Worm (Caenorhabditis elegans) whole organism, late embryonic: ENCODE data around the gene pks-1.

ENCODE experiments used
- C38D4.7 ChIP-seq: fragments of 200-800 bp; sonication (Bioruptor generic); optimal IDR thresholded peaks from 2 replicates; lab custom pipeline; 2018; ENCODE audit warnings: mild to moderate bottlenecking, missing genetic modification characterization, moderate library complexity, missing compliant biosample characterization
- F13H6.1 ChIP-seq: sonication (generic microtip); optimal IDR thresholded peaks from 2 replicates; lab custom pipeline; 2016; ENCODE audit warnings: missing genetic modification characterization, missing compliant biosample characterization
- K09A11.1 ChIP-seq: sonication (generic microtip); optimal IDR thresholded peaks from 2 replicates; lab custom pipeline; 2017; ENCODE audit warnings: antibody characterized with exemption, mild to moderate bottlenecking, missing genetic modification characterization, missing compliant biosample characterization; ENCODE audit not compliant: insufficient read depth
- T23F11.4 ChIP-seq: fragments of 200-800 bp; sonication (Bioruptor generic); optimal IDR thresholded peaks from 2 replicates; lab custom pipeline; 2018; ENCODE audit warnings: mild to moderate bottlenecking, missing genetic modification characterization, missing compliant biosample characterization
- ama-1 ChIP-seq: fragments of 150-350 bp; optimal IDR thresholded peaks from 2 replicates; lab custom pipeline; 2014
- ceh-14 ChIP-seq: sonication (generic microtip); optimal IDR thresholded peaks from 2 replicates; lab custom pipeline; 2016; ENCODE audit warnings: missing genotype, missing genetic modification characterization, missing compliant biosample characterization
- ceh-18 ChIP-seq: sonication (generic microtip); optimal IDR thresholded peaks from 2 replicates; lab custom pipeline; 2016; ENCODE audit warnings: missing genetic modification characterization, missing compliant biosample characterization
- ceh-22 ChIP-seq: sonication (generic microtip); optimal IDR thresholded peaks from 2 replicates; lab custom pipeline; 2017; ENCODE audit warnings: missing biosample characterization, missing genetic modification characterization
- ceh-24 ChIP-seq: sonication (generic microtip); optimal IDR thresholded peaks from 2 replicates; lab custom pipeline; 2016; ENCODE audit warnings: mild to moderate bottlenecking, missing genetic modification characterization, missing compliant biosample characterization
- ceh-34 ChIP-seq: sonication (generic microtip); optimal IDR thresholded peaks from 2 replicates; lab custom pipeline; 2016; ENCODE audit warnings: mild to moderate bottlenecking, missing genetic modification characterization, missing compliant biosample characterization
- ceh-48 ChIP-seq: sonication (generic microtip); optimal IDR thresholded peaks from 2 replicates; lab custom pipeline; 2016; ENCODE audit warnings: missing genetic modification characterization, inconsistent platforms, missing compliant biosample characterization
- ceh-6 ChIP-seq: fragments of 200-800 bp; sonication (Bioruptor generic); optimal IDR thresholded peaks from 2 replicates; lab custom pipeline; 2018; ENCODE audit warnings: mild to moderate bottlenecking, missing genetic modification characterization, missing compliant biosample characterization
- che-1 ChIP-seq: sonication (generic microtip); optimal IDR thresholded peaks from 2 replicates; lab custom pipeline; 2016; ENCODE audit warnings: mild to moderate bottlenecking, missing genetic modification characterization, missing compliant biosample characterization
- dmd-4 ChIP-seq: sonication (generic microtip); optimal IDR thresholded peaks from 2 replicates; lab custom pipeline; 2016; ENCODE audit warnings: borderline replicate concordance, missing genetic modification characterization, missing compliant biosample characterization
- dve-1 ChIP-seq: sonication (generic microtip); optimal IDR thresholded peaks from 2 replicates; lab custom pipeline; 2017; ENCODE audit warnings: antibody characterized with exemption, mild to moderate bottlenecking, missing genetic modification characterization, missing compliant biosample characterization
- elt-2 ChIP-seq: sonication (generic microtip); optimal IDR thresholded peaks from 2 replicates; lab custom pipeline; 2016; ENCODE audit warnings: missing genetic modification reagents, missing genetic modification characterization, missing compliant biosample characterization
- eyg-1 ChIP-seq: sonication (generic microtip); optimal IDR thresholded peaks from 2 replicates; lab custom pipeline; 2016; ENCODE audit warnings: missing genotype, missing genetic modification characterization, missing compliant biosample characterization
- fax-1 ChIP-seq: sonication (generic microtip); optimal IDR thresholded peaks from 2 replicates; lab custom pipeline; 2016; ENCODE audit warnings: missing genotype, missing genetic modification characterization, missing compliant biosample characterization
- fkh-6 ChIP-seq: sonication (generic microtip); optimal IDR thresholded peaks from 2 replicates; lab custom pipeline; 2016; ENCODE audit warnings: missing genetic modification characterization, missing compliant biosample characterization
- hlh-15 ChIP-seq: sonication (generic microtip); optimal IDR thresholded peaks from 2 replicates; lab custom pipeline; 2016; ENCODE audit warnings: missing genetic modification characterization, missing compliant biosample characterization
- hlh-30 ChIP-seq: sonication (generic microtip); optimal IDR thresholded peaks from 2 replicates; lab custom pipeline; 2017; ENCODE audit warnings: antibody characterized with exemption, missing genetic modification characterization, missing compliant biosample characterization; ENCODE audit not compliant: insufficient read depth
- hlh-6 ChIP-seq: sonication (generic microtip); optimal IDR thresholded peaks from 2 replicates; lab custom pipeline; 2016; ENCODE audit warnings: missing genotype, missing genetic modification characterization, missing compliant biosample characterization
- hlh-8 ChIP-seq: sonication (generic microtip); optimal IDR thresholded peaks from 2 replicates; lab custom pipeline; 2016; ENCODE audit warnings: missing genotype, missing genetic modification characterization, missing compliant biosample characterization
- mec-3 ChIP-seq: sonication (generic microtip); optimal IDR thresholded peaks from 2 replicates; lab custom pipeline; 2016; ENCODE audit warnings: borderline replicate concordance, missing genetic modification characterization, missing compliant biosample characterization
- odd-2 ChIP-seq: sonication (generic microtip); optimal IDR thresholded peaks from 2 replicates; lab custom pipeline; 2017; ENCODE audit warnings: antibody characterized with exemption, mild to moderate bottlenecking, missing genetic modification characterization, missing compliant biosample characterization
- pag-3 ChIP-seq: sonication (generic microtip); optimal IDR thresholded peaks from 2 replicates; lab custom pipeline; 2016; ENCODE audit warnings: missing compliant biosample characterization, missing genetic modification characterization, borderline replicate concordance
- pros-1 ChIP-seq: fragments of 150-350 bp; optimal IDR thresholded peaks from 2 replicates; lab custom pipeline; 2014; ENCODE audit warnings: missing biosample characterization, missing genetic modification reagents, missing genetic modification characterization
- sdc-2 ChIP-seq: sonication (generic microtip); optimal IDR thresholded peaks from 2 replicates; lab custom pipeline; 2016; ENCODE audit warnings: missing genotype, missing genetic modification characterization, missing compliant biosample characterization
- sox-4 ChIP-seq: sonication (generic microtip); optimal IDR thresholded peaks from 2 replicates; lab custom pipeline; 2017; ENCODE audit warnings: mild to moderate bottlenecking, missing genetic modification characterization, inconsistent platforms, missing compliant biosample characterization
- tbx-2 ChIP-seq: sonication (generic microtip); optimal IDR thresholded peaks from 2 replicates; lab custom pipeline; 2016; ENCODE audit warnings: missing genetic modification characterization, missing compliant biosample characterization
- tbx-7 ChIP-seq: sonication (generic microtip); optimal IDR thresholded peaks from 2 replicates; lab custom pipeline; 2016; ENCODE audit warnings: missing genotype, missing genetic modification characterization, missing compliant biosample characterization
- ttx-3 ChIP-seq: sonication (generic microtip); optimal IDR thresholded peaks from 2 replicates; lab custom pipeline; 2016; ENCODE audit warnings: missing genetic modification reagents, missing genetic modification characterization, missing compliant biosample characterization
- unc-3 ChIP-seq, 2 experiments: fragments of 200-800 bp in 1 of 2; sonication (Bioruptor generic) in 1 of 2; sonication (generic microtip) in 1 of 2; conservative IDR thresholded peaks in 1 of 2; optimal IDR thresholded peaks in 1 of 2; 2 replicates each; pipeline versions ENCODE4 v1.3.6 to Lab custom; 2016 to 2022; ENCODE audit warnings: missing compliant biosample characterization in 2 of 2, missing genetic modification characterization in 2 of 2, missing genetic modification reagents in 1 of 2
- unc-42 ChIP-seq: sonication (generic microtip); optimal IDR thresholded peaks from 2 replicates; lab custom pipeline; 2016; ENCODE audit warnings: missing genotype, missing genetic modification characterization, missing compliant biosample characterization
- zip-5 ChIP-seq: sonication (generic microtip); optimal IDR thresholded peaks from 2 replicates; lab custom pipeline; 2016; ENCODE audit warnings: missing genetic modification characterization, missing compliant biosample characterization
- ztf-16 ChIP-seq: sonication (generic microtip); optimal IDR thresholded peaks from 2 replicates; lab custom pipeline; 2017; ENCODE audit warnings: missing genetic modification characterization, missing compliant biosample characterization

Gene pks-1

DNA sequence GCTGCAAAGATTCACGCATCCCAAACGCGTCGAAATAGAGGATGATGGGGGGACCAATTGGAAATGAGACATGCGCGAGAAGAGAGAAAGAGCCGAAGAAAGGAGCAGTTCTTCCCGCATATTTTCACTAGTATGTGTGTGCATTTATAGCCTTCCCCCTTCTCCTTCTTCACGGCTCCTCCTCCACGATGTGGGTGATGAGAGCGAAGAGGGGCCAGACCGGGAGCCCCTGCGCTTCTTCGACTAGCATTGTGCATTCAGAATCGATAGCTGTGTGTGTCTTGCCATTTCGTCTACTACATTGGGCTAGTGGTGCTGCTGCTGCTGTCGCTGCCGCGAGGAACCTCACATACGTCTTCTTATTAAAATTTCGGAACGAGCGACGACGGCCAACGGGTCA, 45.4 kb upstream of the pks-1 start, which contains the start of gene jkk-1 (continued):
- TF ChIP-seq C38D4.7 (GFP tag; lab: Kevin White, UChicago) (no peak), fkh-6 (tag; lab: Kevin White, UChicago) (no peak), tbx-2 (tag; lab: Kevin White, UChicago) (peak; percentile 30), dve-1 (tag; lab: Kevin White, UChicago) (no peak), pag-3 (tag; lab: Kevin White, UChicago) (no peak), dmd-4 (no peak), ceh-18 (tag; lab: Kevin White, UChicago) (no peak), unc-42 (peak; percentile 71), pros-1 (no peak), ztf-16 (tag; lab: Kevin White, UChicago) (no peak), hlh-8 (tag; lab: Kevin White, UChicago) (no peak), sdc-2 (tag; lab: Kevin White, UChicago) (peak; percentile 68), ttx-3 (tag; lab: Kevin White, UChicago) (no peak), ceh-48 (peak; percentile 82), tbx-7 (no peak), K09A11.1 (tag; lab: Kevin White, UChicago) (no peak), hlh-15 (tag; lab: Kevin White, UChicago) (no peak), F13H6.1 (tag; lab: Kevin White, UChicago) (no peak), fax-1 (tag; lab: Kevin White, UChicago) (no peak)

- TF ChIP-seq mec-3 (tag; lab: Kevin White, UChicago) (no peak), elt-2 (tag; lab: Kevin White, UChicago) (no peak), ama-1 (lab: Kevin White, UChicago) (no peak), hlh-30 (tag; lab: Kevin White, UChicago) (no peak), ceh-22 (tag; lab: Kevin White, UChicago) (no peak), eyg-1 (tag; lab: Kevin White, UChicago) (no peak), ceh-34 (no peak), ceh-14 (tag; lab: Kevin White, UChicago) (no peak), zip-5 (tag; lab: Kevin White, UChicago) (no peak), odd-2 (tag; lab: Kevin White, UChicago) (no peak), ceh-6 (GFP tag; lab: Kevin White, UChicago) (no peak), che-1 (tag; lab: Kevin White, UChicago) (no peak)
Measured at ce11 chrX:5370605-5371004, 43.0 kb upstream of the pks-1 start.

ce11 chrX:5372638-5373037, 41.0 kb upstream of the pks-1 start, which contains the start of gene F35C8.8:
F35C8.8 (minus strand) TSS chrX:5372639.
- no peak for TF ChIP-seq hlh-6 (tag; lab: Kevin White, UChicago)
- no peak for TF ChIP-seq ttx-3 (tag; lab: Kevin White, UChicago)
- TF ChIP-seq K09A11.1 (tag; lab: Kevin White, UChicago), result no peak
- TF ChIP-seq unc-3 (GFP tag; conservative IDR thresholded peaks at IDR 0.05; lab: Robert Waterston, UW), result no peak
- no peak for TF ChIP-seq unc-3 (tag; optimal IDR thresholded peaks at IDR 0.05; lab: Kevin White, UChicago)
- no peak for TF ChIP-seq elt-2 (tag; lab: Kevin White, UChicago)
- TF ChIP-seq, all 69 proteins: peak for 0

- no peak for TF ChIP-seq zip-5 (tag; lab: Kevin White, UChicago)
- no peak for TF ChIP-seq T23F11.4 (GFP tag; lab: Kevin White, UChicago)
- TF ChIP-seq ceh-24, result no peak
- TF ChIP-seq ceh-6 (GFP tag; lab: Kevin White, UChicago), result no peak
- no peak for TF ChIP-seq pag-3 (tag; lab: Kevin White, UChicago)
- TF ChIP-seq K09A11.1 (tag; lab: Kevin White, UChicago), result no peak
- no peak for TF ChIP-seq sox-4 (tag; lab: Kevin White, UChicago)
Measured at ce11 chrX:5373597-5373996, 40.0 kb upstream of the pks-1 start.
